Worm (Caenorhabditis elegans) whole organism, L1 larva: ENCODE data around the gene Y48G9A.6.

Source experiments
- C04F5.9 ChIP-seq: sonication (generic microtip); optimal IDR thresholded peaks from 2 replicates; lab custom pipeline; 2016; ENCODE audit warnings: missing genetic modification characterization, missing compliant biosample characterization
- Y116A8C.19 ChIP-seq: sonication (generic microtip); optimal IDR thresholded peaks from 2 replicates; lab custom pipeline; 2016; ENCODE audit warnings: missing compliant biosample characterization, missing genetic modification characterization, borderline replicate concordance
- aha-1 ChIP-seq: fragments of 150-350 bp; optimal IDR thresholded peaks from 2 replicates; lab custom pipeline; 2014; ENCODE audit warnings: missing biosample characterization, missing genetic modification characterization
- alr-1 ChIP-seq: fragments of 200-800 bp; sonication (Bioruptor generic); optimal IDR thresholded peaks from 2 replicates; lab custom pipeline; 2018; ENCODE audit warnings: borderline replicate concordance, mild to moderate bottlenecking, missing genetic modification characterization, missing compliant biosample characterization
- aly-2 ChIP-seq: fragments of 150-350 bp; optimal IDR thresholded peaks from 2 replicates; lab custom pipeline; 2014; ENCODE audit warnings: missing biosample characterization, missing genetic modification characterization
- ceh-63 ChIP-seq: fragments of 200-800 bp; sonication (Bioruptor generic); optimal IDR thresholded peaks from 2 replicates; lab custom pipeline; 2018; ENCODE audit warnings: mild to moderate bottlenecking, missing genetic modification characterization, missing compliant biosample characterization
- ceh-8 ChIP-seq: fragments of 200-800 bp; sonication (Bioruptor generic); optimal IDR thresholded peaks from 2 replicates; lab custom pipeline; 2018; ENCODE audit warnings: mild to moderate bottlenecking, missing genetic modification characterization, moderate library complexity, missing compliant biosample characterization
- ceh-82 ChIP-seq, 3 experiments: fragments of 150-350 bp in 1 of 3; sonication (generic microtip) in 2 of 3; optimal IDR thresholded peaks; 2 replicates each; lab custom pipeline; 2014 to 2017; ENCODE audit warnings: missing biosample characterization in 3 of 3, missing genetic modification characterization in 3 of 3
- ceh-90 ChIP-seq: sonication (generic microtip); optimal IDR thresholded peaks from 2 replicates; lab custom pipeline; 2016; ENCODE audit warnings: missing genetic modification characterization, missing compliant biosample characterization
- dpl-1 ChIP-seq, 3 experiments: fragments of 150-350 bp in 2 of 3; sonication (generic microtip) in 1 of 3; optimal IDR thresholded peaks; 2 replicates each; lab custom pipeline; 2014 to 2017; ENCODE audit warnings: missing biosample characterization in 3 of 3, missing genetic modification characterization in 3 of 3, missing genetic modification reagents in 3 of 3
- efl-1 ChIP-seq, 4 experiments: fragments of 150-350 bp; optimal IDR thresholded peaks in 3 of 4; peaks in 1 of 4; 1 replicate in 1 of 4; 2 replicates in 3 of 4; lab custom pipeline; 2014; ENCODE audit warnings: missing biosample characterization in 2 of 4, missing genetic modification characterization in 2 of 4, missing genetic modification reagents in 2 of 4
- efl-3 ChIP-seq: fragments of 200-800 bp; sonication (Bioruptor generic); optimal IDR thresholded peaks from 2 replicates; lab custom pipeline; 2018; ENCODE audit warnings: mild to moderate bottlenecking, missing genetic modification characterization, missing compliant biosample characterization
- egl-13 ChIP-seq: sonication (generic microtip); optimal IDR thresholded peaks from 2 replicates; lab custom pipeline; 2016; ENCODE audit warnings: missing genotype, missing genetic modification reagents, missing genetic modification characterization, missing compliant biosample characterization
- elt-2 ChIP-seq: sonication (generic microtip); optimal IDR thresholded peaks from 2 replicates; lab custom pipeline; 2016; ENCODE audit warnings: missing genetic modification characterization, mild to moderate bottlenecking, inconsistent platforms, missing compliant biosample characterization, missing genetic modification reagents
- ets-5 ChIP-seq: fragments of 200-800 bp; sonication (Bioruptor generic); IDR thresholded peaks from 2 replicates; pipeline ENCODE4 v1.3.6; 2022; ENCODE audit warnings: missing genetic modification characterization, missing compliant biosample characterization
- fkh-10 ChIP-seq: sonication (generic microtip); optimal IDR thresholded peaks from 2 replicates; lab custom pipeline; 2017; ENCODE audit warnings: missing biosample characterization, missing genetic modification reagents, missing genetic modification characterization
- fkh-4 ChIP-seq: sonication (generic microtip); optimal IDR thresholded peaks from 2 replicates; lab custom pipeline; 2016; ENCODE audit warnings: missing compliant biosample characterization, missing genetic modification characterization, borderline replicate concordance
- fkh-8 ChIP-seq: sonication (generic microtip); optimal IDR thresholded peaks from 2 replicates; lab custom pipeline; 2016; ENCODE audit warnings: mild to moderate bottlenecking, missing genetic modification characterization, missing compliant biosample characterization
- hlh-17 ChIP-seq: fragments of 200-800 bp; sonication (Bioruptor generic); optimal IDR thresholded peaks from 2 replicates; lab custom pipeline; 2018; ENCODE audit warnings: missing genetic modification characterization, mild to moderate bottlenecking, missing compliant biosample characterization, moderate library complexity, borderline replicate concordance
- hlh-4 ChIP-seq: sonication (generic microtip); optimal IDR thresholded peaks from 2 replicates; lab custom pipeline; 2016; ENCODE audit warnings: mild to moderate bottlenecking, missing genetic modification characterization, missing compliant biosample characterization
- jun-1 ChIP-seq: fragments of 150-350 bp; optimal IDR thresholded peaks from 2 replicates; lab custom pipeline; 2014; ENCODE audit warnings: missing biosample characterization, missing genetic modification reagents, missing genetic modification characterization
- lin-13 ChIP-seq: fragments of 150-350 bp; optimal IDR thresholded peaks from 2 replicates; lab custom pipeline; 2014; ENCODE audit warnings: missing biosample characterization, missing genetic modification reagents, missing genetic modification characterization
- lin-14 ChIP-seq: fragments of 200-800 bp; sonication (Bioruptor generic); optimal IDR thresholded peaks from 2 replicates; lab custom pipeline; 2018; ENCODE audit warnings: mild to moderate bottlenecking, missing genetic modification characterization, moderate library complexity, missing compliant biosample characterization
- lin-35 ChIP-seq, 2 experiments: fragments of 150-350 bp; optimal IDR thresholded peaks; 2 replicates each; lab custom pipeline; 2014; ENCODE audit warnings: missing biosample characterization in 2 of 2, missing genetic modification characterization in 2 of 2, missing genetic modification reagents in 2 of 2
- lin-39 ChIP-seq: fragments of 150-350 bp; optimal IDR thresholded peaks from 2 replicates; lab custom pipeline; 2014; ENCODE audit warnings: missing biosample characterization, missing genetic modification reagents, missing genetic modification characterization
- lsy-2 ChIP-seq, 2 experiments: fragments of 150-350 bp; optimal IDR thresholded peaks; 2 replicates each; lab custom pipeline; 2014; ENCODE audit warnings: missing biosample characterization in 2 of 2, missing genetic modification characterization in 2 of 2
- mab-9 ChIP-seq: fragments of 200-800 bp; sonication (Bioruptor generic); IDR thresholded peaks from 2 replicates; pipeline ENCODE4 v1.3.6; 2022; ENCODE audit warnings: missing genetic modification reagents, missing genetic modification characterization, missing compliant biosample characterization
- mdl-1 ChIP-seq, 2 experiments: fragments of 150-350 bp; optimal IDR thresholded peaks; 2 replicates each; lab custom pipeline; 2014 to 2017; ENCODE audit warnings: missing biosample characterization in 2 of 2, missing genetic modification characterization in 2 of 2, inconsistent platforms in 1 of 2
- nhr-12 ChIP-seq: sonication (generic microtip); optimal IDR thresholded peaks from 2 replicates; lab custom pipeline; 2017; ENCODE audit warnings: missing biosample characterization, missing genetic modification characterization
- nhr-237 ChIP-seq: fragments of 150-350 bp; optimal IDR thresholded peaks from 2 replicates; lab custom pipeline; 2014; ENCODE audit warnings: missing biosample characterization, missing genetic modification characterization
- nhr-28 ChIP-seq: fragments of 150-350 bp; optimal IDR thresholded peaks from 2 replicates; lab custom pipeline; 2014; ENCODE audit warnings: missing biosample characterization, missing genetic modification characterization
- nhr-47 ChIP-seq: sonication (generic microtip); optimal IDR thresholded peaks from 2 replicates; lab custom pipeline; 2016; ENCODE audit warnings: mild to moderate bottlenecking, missing genetic modification characterization, moderate library complexity, missing compliant biosample characterization
- nhr-71 ChIP-seq: sonication (generic microtip); optimal IDR thresholded peaks from 2 replicates; lab custom pipeline; 2016; ENCODE audit warnings: mild to moderate bottlenecking, missing genetic modification characterization, moderate library complexity, missing compliant biosample characterization
- nhr-77 ChIP-seq: fragments of 150-350 bp; optimal IDR thresholded peaks from 2 replicates; lab custom pipeline; 2014; ENCODE audit warnings: missing biosample characterization, missing genetic modification characterization
- nhr-84 ChIP-seq: sonication (generic microtip); optimal IDR thresholded peaks from 2 replicates; lab custom pipeline; 2017; ENCODE audit warnings: missing biosample characterization, missing genetic modification characterization
- pag-3 ChIP-seq: sonication (generic microtip); optimal IDR thresholded peaks from 2 replicates; lab custom pipeline; 2017; ENCODE audit warnings: missing genetic modification characterization, mild to moderate bottlenecking, missing compliant biosample characterization, antibody characterized with exemption, borderline replicate concordance; ENCODE audit not compliant: insufficient read depth
- pax-3 ChIP-seq: fragments of 200-800 bp; sonication (Bioruptor generic); optimal IDR thresholded peaks from 2 replicates; lab custom pipeline; 2018; ENCODE audit warnings: mild to moderate bottlenecking, missing genetic modification characterization, moderate library complexity, missing compliant biosample characterization
- pqm-1 ChIP-seq: sonication (generic microtip); optimal IDR thresholded peaks from 3 replicates; lab custom pipeline; 2017; ENCODE audit warnings: missing biosample characterization, missing genetic modification characterization
- rnt-1 ChIP-seq: sonication (generic microtip); optimal IDR thresholded peaks from 2 replicates; lab custom pipeline; 2016; ENCODE audit warnings: mild to moderate bottlenecking, missing genetic modification characterization, moderate library complexity, missing compliant biosample characterization
- skn-1 ChIP-seq: fragments of 150-350 bp; optimal IDR thresholded peaks from 2 replicates; lab custom pipeline; 2014; ENCODE audit warnings: missing biosample characterization, missing genetic modification characterization
- snpc-4 ChIP-seq: fragments of 150-350 bp; optimal IDR thresholded peaks from 2 replicates; lab custom pipeline; 2014; ENCODE audit warnings: missing biosample characterization, missing genetic modification characterization
- sup-37 ChIP-seq: fragments of 200-800 bp; sonication (Bioruptor generic); optimal IDR thresholded peaks from 2 replicates; lab custom pipeline; 2018; ENCODE audit warnings: mild to moderate bottlenecking, missing genetic modification characterization, missing compliant biosample characterization
- unc-130 ChIP-seq: fragments of 150-350 bp; optimal IDR thresholded peaks from 2 replicates; lab custom pipeline; 2017; ENCODE audit warnings: missing biosample characterization, missing genetic modification characterization, inconsistent platforms
- unc-30 ChIP-seq: sonication (generic microtip); optimal IDR thresholded peaks from 2 replicates; lab custom pipeline; 2017; ENCODE audit warnings: missing biosample characterization, missing genetic modification characterization
- unc-98 ChIP-seq: fragments of 200-800 bp; sonication (Bioruptor generic); IDR thresholded peaks from 2 replicates; pipeline ENCODE4 v1.3.6; 2022; ENCODE audit warnings: missing genetic modification characterization, missing compliant biosample characterization
- vab-15 ChIP-seq: sonication (generic microtip); optimal IDR thresholded peaks from 2 replicates; lab custom pipeline; 2017; ENCODE audit warnings: missing genotype, mild to moderate bottlenecking, missing genetic modification characterization, missing compliant biosample characterization
- zag-1 ChIP-seq: fragments of 150-350 bp; optimal IDR thresholded peaks from 2 replicates; lab custom pipeline; 2014; ENCODE audit warnings: missing biosample characterization, missing genetic modification characterization
- zip-4 ChIP-seq: fragments of 200-800 bp; sonication (Bioruptor generic); optimal IDR thresholded peaks from 2 replicates; lab custom pipeline; 2018; ENCODE audit warnings: mild to moderate bottlenecking, missing genetic modification characterization, moderate library complexity, missing compliant biosample characterization
- ztf-11 ChIP-seq, 2 experiments: sonication (generic microtip); optimal IDR thresholded peaks; 2 replicates each; lab custom pipeline; 2016 to 2017; ENCODE audit warnings: missing genetic modification characterization in 2 of 2, missing biosample characterization in 1 of 2, missing compliant biosample characterization in 1 of 2

The Y48G9A.6 gene

ce11 chrIII:2089453-2089852 lies 28.2 kb upstream of the Y48G9A.6 start (continued):
- TF ChIP-seq lsy-2 (tag; optimal IDR thresholded peaks at IDR 0.05; lab: Kevin White, UChicago) (peak; percentile 22 to 30), hlh-17 (GFP tag; lab: Kevin White, UChicago) (no peak), lin-35 (GFP tag; optimal IDR thresholded peaks at IDR 0.05; lab: Kevin White, UChicago) (peak in 1 of 2 experiments; percentile 13), nhr-12 (no peak), zip-4 (GFP tag; lab: Kevin White, UChicago) (no peak), zag-1 (tag; lab: Kevin White, UChicago) (no peak), pax-3 (no peak), efl-1 (optimal IDR thresholded peaks at IDR 0.05; lab: Kevin White, UChicago) (peak; percentile 46), efl-1 (GFP tag; optimal IDR thresholded peaks at IDR 0.05 in 1 of 2; lab: Kevin White, UChicago) (peak in 1 of 2 experiments; percentile 31), mdl-1 (tag; optimal IDR thresholded peaks at IDR 0.05; lab: Kevin White, UChicago) (peak in 1 of 2 experiments; percentile 53), egl-13 (no peak)

DNA sequence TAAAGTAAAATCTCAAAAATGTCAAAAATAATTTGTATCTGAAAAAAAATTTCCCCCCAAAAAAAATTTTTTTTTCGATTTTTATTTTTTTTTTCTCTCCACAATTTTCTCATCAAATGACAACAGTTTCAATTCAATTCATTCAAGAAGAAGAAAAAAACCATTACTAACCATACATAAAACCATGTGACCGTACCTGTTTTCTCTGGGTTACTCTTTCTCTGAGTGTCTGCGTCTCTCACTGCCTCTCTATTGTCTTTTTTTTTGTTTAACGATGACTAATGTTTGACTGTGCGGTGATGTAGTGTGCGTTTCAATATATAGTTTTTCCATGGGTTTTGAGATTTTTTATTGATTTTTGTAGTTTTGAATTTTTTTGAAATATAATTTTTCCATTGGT lies 26.9 kb upstream of the Y48G9A.6 start:
- peak; percentile 74 for TF ChIP-seq lin-14 (GFP tag; lab: Kevin White, UChicago)
- no peak for TF ChIP-seq sup-37 (GFP tag; lab: Kevin White, UChicago)
- TF ChIP-seq rnt-1 = no peak
- no peak for TF ChIP-seq fkh-4 (tag; lab: Kevin White, UChicago)
- peak; percentile 63 for TF ChIP-seq skn-1 (tag; lab: Kevin White, UChicago)
- no peak for TF ChIP-seq efl-3 (GFP tag; lab: Kevin White, UChicago)
- no peak for TF ChIP-seq ets-5 (GFP tag; lab: Robert Waterston, UW)
- peak; percentile 79 for TF ChIP-seq lin-13 (GFP tag; lab: Kevin White, UChicago)
- TF ChIP-seq snpc-4 (tag; lab: Kevin White, UChicago) = peak; percentile 22
- TF ChIP-seq egl-13 = no peak
- TF ChIP-seq aha-1 (tag; lab: Kevin White, UChicago) = no peak
- no peak for TF ChIP-seq Y116A8C.19 (tag; lab: Kevin White, UChicago)
- no peak for TF ChIP-seq hlh-17 (GFP tag; lab: Kevin White, UChicago)
- TF ChIP-seq nhr-77 (tag; lab: Kevin White, UChicago) = peak; percentile 9
- TF ChIP-seq unc-130 (tag; lab: Kevin White, UChicago) = no peak
- no peak for TF ChIP-seq pqm-1
- TF ChIP-seq vab-15 (tag; lab: Kevin White, UChicago) = no peak
- no peak for TF ChIP-seq mab-9
- TF ChIP-seq unc-98 (GFP tag; lab: Robert Waterston, UW) = no peak
- no peak for TF ChIP-seq zip-4 (GFP tag; lab: Kevin White, UChicago)
- no peak for TF ChIP-seq nhr-28 (tag; lab: Kevin White, UChicago)
- no peak for TF ChIP-seq nhr-84 (tag; lab: Kevin White, UChicago)
- TF ChIP-seq alr-1 (tag; lab: Kevin White, UChicago) = no peak
- no peak for TF ChIP-seq unc-30 (tag; lab: Kevin White, UChicago)
- no peak for TF ChIP-seq pag-3
- no peak for TF ChIP-seq ceh-63 (GFP tag; lab: Kevin White, UChicago)
- TF ChIP-seq dpl-1 (GFP tag; optimal IDR thresholded peaks at IDR 0.05; lab: Kevin White, UChicago) = peak; percentile 30 to 63 (median 49)
- TF ChIP-seq ceh-8 (GFP tag; lab: Kevin White, UChicago) = no peak
- TF ChIP-seq elt-2 (tag; lab: Kevin White, UChicago) = peak; percentile 61
- TF ChIP-seq C04F5.9 (tag; lab: Kevin White, UChicago) = no peak
- TF ChIP-seq fkh-8 (tag; lab: Kevin White, UChicago) = no peak
- no peak for TF ChIP-seq ztf-11 (tag; optimal IDR thresholded peaks at IDR 0.05; lab: Kevin White, UChicago)
- peak; percentile 32 for TF ChIP-seq nhr-237 (tag; lab: Kevin White, UChicago)
- no peak for TF ChIP-seq ceh-90 (tag; lab: Kevin White, UChicago)
- peak; percentile 65 for TF ChIP-seq jun-1 (tag; lab: Kevin White, UChicago)
- TF ChIP-seq nhr-71 = peak; percentile 82
- peak in 1 of 3 experiments; percentile 24 for TF ChIP-seq ceh-82 (tag; optimal IDR thresholded peaks at IDR 0.05; lab: Kevin White, UChicago)
- no peak for TF ChIP-seq lin-39 (tag; lab: Kevin White, UChicago)
- no peak for TF ChIP-seq fkh-10
- no peak for TF ChIP-seq aly-2 (tag; lab: Kevin White, UChicago)
- TF ChIP-seq hlh-4 (tag; lab: Kevin White, UChicago) = no peak
- peak; percentile 60 for TF ChIP-seq nhr-47
